Fruit fly (Drosophila melanogaster) S2 (cell line): ENCODE measurements around the gene BG642167.

Experiments used
- CG8478 ChIP-seq: fragments of >200 bp; optimal IDR thresholded peaks from 2 replicates; lab custom pipeline; 2018
- CTCF ChIP-seq, 2 experiments: fragments of >200 bp; optimal IDR thresholded peaks; 2 replicates each; lab custom pipeline; 2018

- no peak for TF ChIP-seq CG8478 (lab: Kevin White, UChicago)
- TF ChIP-seq CTCF (optimal IDR thresholded peaks at IDR 0.05; lab: Kevin White, UChicago): no peak
These were observed at the start of gene BG642167 for dm6 chr3R:25806145-25806544.
